Fruit fly (Drosophila melanogaster) whole organism, larva: ENCODE results near the gene Fbxl7.
"Not testable (repeated sequence)": the region's sequence is repeated elsewhere in the genome, so short reads cannot be mapped to it uniquely, and the experiment has no call there.

Experiments
- noc ChIP-seq: fragments of 200-800 bp; sonication (Bioruptor generic); optimal IDR thresholded peaks from 3 replicates; lab custom pipeline; 2019; ENCODE audit warnings: missing biosample characterization, mild to moderate bottlenecking, missing genetic modification characterization, moderate library complexity

The Fbxl7 gene

DNA sequence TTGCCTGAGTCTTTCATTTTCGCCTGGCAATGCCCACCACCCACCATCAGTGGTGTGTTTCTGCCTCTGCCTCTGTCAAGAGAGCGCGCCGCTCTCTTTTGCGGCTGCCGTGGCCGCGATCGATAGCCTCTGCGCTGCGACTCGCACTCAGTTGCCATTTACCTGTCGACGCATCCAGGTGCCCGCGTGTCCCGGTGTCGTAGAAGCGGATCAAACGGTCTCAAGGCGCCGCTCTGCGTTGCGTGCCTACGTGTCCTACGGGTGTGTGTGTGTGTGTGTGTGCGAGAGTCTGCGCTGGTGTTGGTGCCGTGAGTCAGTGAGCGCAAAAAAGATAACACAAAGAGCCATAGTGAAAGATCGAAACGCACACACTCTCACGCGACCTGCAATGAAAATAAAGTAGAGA, at the start of gene Fbxl7:
Gene Fbxl7 (plus strand): TSS at position 148 of the 406 bp plus-strand sequence.
- no peak for TF ChIP-seq noc

DNA sequence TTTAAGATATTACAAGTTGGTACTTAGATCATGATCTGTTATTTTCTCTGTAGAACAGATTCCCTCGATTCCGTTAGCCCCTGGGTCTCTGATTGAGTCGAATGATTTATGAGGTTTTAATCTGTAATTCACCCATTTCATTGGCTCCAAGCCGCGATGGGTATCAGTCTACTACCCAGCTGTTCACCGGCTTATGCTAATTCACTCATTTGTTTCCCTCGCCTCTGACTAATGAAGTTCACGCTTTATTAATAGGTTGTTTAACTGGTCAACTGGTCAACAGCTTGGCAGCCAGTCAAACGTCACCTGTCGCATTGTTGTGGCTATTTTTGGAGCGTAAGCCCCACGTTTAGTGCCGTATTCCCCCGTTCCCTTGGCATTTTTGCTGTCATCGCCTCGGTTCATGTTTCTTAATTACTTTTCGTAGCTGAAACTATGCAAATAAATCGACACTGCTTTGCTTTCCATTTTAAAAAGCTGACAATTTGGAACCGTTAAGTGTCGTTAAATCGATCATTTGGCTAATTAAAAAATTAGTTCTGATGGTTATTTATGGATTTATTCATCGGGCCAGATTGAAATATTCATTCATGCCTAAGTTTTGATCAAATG, 47.8 kb upstream of the Fbxl7 start:
- TF ChIP-seq noc, result no peak

DNA sequence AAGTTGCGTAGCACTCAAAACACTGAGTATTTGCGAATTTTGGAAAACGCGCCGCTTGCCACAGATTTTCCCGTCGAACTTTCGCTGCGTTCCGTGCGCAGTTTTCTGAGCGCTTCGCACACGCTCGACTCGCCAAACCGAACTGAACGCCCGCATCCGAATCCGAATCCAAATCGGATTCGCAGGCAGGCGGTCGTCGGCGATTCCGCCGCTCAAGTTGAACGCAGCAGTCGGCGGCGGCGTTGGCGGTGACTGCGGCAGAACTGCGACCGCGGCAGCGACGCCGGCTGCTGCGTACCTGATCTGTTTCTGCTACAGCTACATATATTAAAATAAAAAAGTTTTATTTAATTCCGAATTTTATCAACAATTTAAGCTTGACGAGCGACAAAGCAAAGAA, 45.1 kb upstream of the Fbxl7 start, which contains the start of gene CG31183:
Gene CG31183 (minus strand): TSS at position 329 of the 400 bp plus-strand sequence.
- TF ChIP-seq noc, result no peak

DNA sequence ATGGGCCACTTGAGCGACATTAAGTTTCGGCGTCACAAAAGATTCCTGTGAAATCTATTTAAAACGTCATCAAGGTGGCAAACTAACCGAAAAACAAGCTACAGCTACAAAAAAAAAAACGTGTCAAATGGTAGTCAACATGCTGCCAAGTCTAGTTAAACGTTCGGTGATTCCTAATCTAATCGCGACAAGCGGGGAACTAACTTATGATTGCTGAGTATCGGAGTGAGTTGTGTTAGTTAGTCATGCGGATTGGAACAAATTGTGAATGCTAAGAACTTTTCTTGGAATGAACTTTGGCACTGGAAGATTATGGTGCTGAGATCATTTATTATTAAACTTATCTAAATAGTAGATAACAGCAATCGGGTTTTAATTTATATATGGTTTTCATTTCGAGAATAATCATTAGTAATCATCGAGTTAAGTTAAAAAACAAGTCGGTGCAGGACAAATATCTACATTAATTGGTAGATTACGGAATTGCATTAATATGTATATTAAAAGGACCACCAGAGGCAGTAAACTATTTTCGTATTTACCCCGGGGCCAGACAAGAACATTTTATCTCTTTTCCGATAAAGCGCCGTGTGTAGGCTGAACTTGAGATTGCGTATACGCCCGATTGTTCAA, 29.4 kb upstream of the Fbxl7 start:
- no peak for TF ChIP-seq noc

DNA sequence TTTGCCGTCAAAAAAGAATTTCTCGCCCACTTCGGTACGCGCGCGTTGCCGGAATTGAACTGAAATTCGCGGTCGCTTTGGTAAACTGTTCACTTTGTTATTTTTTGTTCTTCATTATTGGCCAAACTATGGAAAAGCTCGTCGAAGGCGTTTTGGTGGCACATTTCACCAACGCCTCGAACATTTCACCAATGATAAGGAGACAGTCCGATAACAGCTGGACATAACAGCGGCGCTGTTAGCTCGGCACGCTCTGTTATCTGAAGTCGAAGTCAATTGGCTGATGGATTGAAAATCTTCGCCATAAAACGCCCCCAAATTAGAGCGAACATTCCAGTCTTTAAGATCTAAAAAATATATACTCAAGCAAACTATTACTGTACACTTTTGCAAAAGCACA, 24.7 kb upstream of the Fbxl7 start, which contains the start of gene CG14877:
Gene CG14877 (minus strand): TSS at position 101 of the 400 bp plus-strand sequence.
- no peak for TF ChIP-seq noc

DNA sequence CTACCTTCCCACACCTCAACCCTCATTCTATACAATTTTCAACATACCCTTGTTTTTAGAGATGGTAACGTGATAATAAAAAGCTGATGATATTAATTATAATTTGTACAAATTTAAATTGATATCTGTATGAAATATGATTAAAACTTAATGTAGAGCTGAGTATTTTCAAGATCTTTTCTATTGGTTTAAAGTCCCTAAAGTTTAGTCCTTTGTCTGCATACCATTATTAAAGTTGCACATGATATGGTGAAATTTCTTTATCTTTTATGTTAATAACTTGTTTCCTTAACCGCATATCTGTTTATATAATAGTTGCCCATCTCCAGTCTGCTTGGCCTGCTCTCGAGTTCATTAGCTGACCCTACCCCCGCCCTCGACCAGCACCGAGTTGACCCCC, 22.4 kb upstream of the Fbxl7 start:
- peak; percentile 37 for TF ChIP-seq noc

DNA sequence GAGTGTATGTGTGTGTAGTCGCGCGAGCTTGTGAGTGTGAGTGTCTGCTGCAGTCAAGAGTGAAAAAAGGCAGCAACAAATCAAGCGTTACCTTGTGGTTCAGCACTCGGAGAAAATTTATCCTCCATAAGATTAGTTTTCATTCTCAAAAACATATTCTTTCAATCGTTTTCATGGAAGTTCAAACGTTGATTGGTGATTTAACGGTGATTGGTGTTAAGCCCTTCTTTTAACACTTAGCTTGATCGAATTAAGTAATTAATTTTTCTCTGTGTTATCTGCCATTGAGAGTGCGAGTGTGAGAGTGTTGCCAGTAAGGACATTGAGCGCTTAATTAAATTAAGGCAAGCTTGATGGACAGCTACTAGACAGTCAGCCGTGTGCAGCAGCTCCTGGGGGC, 21.0 kb upstream of the Fbxl7 start:
- TF ChIP-seq noc, result no peak

DNA sequence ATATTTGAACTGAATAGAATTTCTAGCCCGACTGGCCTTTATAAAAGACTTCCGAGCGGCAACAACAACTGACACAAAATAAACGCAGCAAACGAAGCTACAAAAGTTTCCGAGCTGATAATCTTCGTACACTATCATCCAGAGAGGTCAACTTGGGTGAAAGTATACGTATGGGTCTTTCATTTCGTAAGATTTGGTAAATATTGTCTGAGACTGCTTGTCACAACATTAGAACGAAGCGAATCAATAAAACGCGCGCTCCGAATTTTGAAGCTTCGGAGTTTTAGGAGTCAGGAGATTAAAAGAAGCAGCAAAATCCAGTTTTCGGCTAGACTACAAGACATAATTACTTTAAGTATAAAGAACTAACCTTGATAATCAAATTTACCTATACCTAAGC, 16.2 kb upstream of the Fbxl7 start, which contains the start of gene glob1:
Gene glob1 (minus strand): TSS at position 101 of the 400 bp plus-strand sequence.
- not testable (repeated sequence) for TF ChIP-seq noc

DNA sequence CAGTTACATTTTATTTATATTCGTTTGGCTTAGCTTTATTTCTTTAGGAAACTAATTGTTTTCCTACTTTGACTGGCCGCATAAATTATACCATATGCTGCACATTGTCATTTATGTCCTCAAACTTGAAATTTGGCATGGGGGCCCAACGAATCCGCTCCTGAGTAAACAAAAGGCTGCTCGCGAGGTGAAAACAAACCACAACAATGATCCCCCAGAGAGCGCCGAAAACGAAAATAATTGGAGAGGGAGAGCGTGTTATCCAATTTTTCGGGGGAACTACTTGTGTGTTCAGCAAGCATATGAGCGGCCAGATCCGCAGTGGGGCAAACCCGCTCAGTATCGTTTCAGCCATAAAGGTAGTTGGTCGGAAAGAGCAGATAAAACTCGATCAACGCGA, 12.6 kb upstream of the Fbxl7 start, which contains the start of gene EndoU:
Gene EndoU (plus strand): TSS at position 301 of the 400 bp plus-strand sequence.
- not testable (repeated sequence) for TF ChIP-seq noc

DNA sequence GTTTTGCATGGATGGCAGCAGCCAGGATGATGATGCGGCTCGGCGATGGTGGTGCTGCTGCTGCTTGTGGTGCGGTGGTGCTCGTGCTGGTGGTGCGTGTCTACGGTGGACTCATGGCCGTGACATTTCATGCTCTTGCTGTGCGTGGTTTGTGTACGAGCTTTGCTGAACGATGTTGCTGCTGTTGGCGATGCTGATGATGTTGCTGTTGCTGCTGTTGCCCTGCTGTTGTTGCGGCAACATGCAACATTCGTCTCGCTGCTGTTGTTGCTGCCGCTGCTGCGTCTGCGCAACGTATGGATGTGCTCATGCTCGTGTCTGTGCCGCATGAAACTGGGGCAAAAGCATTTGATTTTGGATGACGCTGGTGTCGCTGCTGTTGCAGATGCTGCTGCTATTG, 7.5 kb upstream of the Fbxl7 start:
- no peak for TF ChIP-seq noc

DNA sequence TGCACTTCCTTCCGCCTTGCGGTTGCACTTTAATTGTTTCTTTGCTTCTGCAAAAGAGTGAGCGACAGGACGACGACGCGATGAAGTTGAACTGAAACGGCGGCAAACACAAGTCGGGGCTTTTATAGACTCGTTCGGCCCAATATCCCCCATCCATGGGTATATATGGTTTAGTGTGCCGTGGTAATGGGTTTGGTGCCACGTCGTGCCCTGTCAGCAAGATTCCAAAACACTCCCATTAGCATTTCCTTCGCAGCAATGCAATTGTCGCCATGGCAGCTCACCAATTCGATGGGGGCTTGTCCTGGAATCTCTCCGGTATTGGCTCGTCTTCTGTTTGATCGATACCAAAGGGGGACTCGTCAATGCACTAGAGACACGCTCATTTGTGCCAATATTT, 2.8 kb upstream of the Fbxl7 start, which contains the start of gene CG45105:
Gene CG45105 (minus strand): TSS at position 101 of the 400 bp plus-strand sequence.
- no peak for TF ChIP-seq noc

DNA sequence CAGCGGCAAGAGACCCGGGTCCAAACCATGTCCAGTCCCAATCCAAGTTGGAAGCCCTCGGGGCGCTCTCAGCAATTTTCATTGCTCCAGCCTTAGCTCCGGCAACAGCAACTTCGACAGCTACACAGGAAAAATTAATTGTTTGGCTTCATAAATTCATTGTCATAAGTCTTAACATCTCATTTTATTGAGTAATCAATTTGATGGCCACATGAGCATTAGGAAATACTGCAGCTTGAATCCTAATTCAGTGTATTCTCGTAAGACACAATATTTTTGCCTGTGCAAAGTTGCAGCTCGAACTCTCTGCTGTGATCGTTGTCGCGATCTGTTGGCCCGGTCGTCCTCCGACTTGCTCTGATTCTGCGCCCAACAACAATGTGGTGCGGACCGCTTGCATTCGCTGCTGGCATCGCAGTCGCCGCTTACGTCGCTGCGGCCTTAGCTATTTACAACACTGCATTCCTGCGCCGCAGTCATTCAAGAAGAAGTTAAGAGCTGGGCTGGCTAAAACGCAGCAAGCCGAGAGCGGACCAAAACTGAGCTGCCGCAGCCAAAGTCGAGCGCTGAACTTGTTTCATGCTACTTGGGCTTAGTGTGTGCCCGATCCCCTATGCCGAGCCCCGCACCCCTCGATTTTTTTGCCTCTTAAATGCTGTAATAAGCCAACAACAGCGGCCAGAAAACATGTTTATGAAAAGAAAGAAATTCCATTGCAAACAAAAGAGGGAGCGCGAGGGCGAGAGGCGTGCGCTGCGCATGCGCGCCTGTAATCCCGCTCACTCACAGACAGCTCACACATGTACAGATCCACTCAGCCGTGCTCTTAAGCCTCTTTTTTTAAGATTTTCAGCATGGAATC, 1.1 kb upstream of the Fbxl7 start:
- no peak for TF ChIP-seq noc

DNA sequence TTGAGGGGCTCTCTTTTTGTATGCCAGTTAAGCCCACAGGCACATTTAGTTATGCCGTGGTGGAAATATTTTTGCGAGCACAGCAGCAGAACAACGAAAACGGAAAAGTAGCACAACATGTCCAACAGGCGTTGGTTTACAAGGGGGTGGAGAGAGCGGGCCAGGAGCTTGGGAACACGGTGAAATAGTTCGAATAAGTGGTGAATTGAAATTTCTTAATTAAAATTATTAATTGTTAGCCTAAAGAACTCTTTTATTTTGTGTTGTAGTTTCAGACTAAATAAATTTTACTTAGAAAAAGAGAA, 517 bp upstream of the Fbxl7 start:
- TF ChIP-seq noc, result no peak

DNA sequence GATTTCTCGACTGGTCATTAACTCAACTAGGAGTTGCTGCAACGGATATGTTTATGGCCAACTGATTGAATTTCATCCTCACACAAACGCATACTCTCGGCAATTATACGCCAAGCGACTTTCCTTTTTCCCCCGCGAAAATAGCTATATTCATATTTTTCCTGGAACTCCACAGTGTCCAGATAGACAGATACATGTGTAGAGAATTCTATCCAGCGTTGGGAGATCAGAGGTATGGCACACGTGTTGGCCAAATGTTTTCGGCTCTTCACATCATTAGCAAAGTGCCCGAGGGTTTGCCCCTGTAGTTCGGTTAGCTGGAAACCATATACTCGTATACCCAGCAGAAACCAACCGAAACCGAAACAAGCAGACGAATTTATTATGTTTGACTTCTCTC, 1.0 kb downstream of the Fbxl7 start:
- TF ChIP-seq noc, result no peak

DNA sequence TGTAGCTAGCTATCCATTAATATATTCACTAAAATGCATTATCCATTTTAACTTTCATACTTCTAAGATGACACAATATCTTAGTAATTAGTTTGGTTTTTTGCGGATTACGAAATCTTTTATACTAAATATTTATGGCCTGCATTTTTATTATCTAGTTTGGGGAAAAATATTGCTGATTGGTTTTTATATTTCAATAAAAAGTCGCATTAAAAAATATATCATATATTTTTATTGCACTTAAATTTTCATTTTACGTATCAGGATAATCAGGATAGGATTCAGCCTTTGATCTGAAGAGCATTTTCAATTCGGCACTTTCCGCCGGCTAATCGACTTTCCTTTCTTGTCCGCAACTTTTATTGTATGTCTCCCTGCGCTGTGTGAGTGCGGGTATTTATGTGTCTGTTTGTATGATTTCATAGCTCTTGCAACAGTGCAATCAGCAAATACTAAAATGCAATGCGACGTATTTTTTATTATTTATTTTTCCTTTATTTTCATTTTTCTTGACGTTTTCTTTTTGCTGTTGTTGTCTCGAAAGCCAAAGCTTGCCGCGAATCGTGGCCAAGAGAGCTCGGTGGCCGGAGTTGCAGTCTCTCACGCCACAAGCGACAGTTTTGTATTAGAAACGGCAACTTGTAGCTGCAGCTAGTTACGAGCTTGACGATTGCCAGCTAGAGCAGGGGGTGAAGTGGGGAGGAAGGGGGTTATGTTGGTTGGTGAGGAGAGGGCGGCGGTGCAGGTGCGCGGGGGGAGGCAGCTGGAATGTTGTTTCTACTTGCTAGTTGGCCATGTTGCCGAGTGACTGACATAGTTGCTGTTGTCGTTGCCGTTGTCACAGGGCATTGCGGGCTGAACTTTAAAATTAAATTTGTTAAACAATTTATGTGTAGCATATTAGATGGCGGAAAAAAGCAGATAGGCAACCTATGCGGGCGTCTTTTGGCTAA, 2.2 kb downstream of the Fbxl7 start:
- TF ChIP-seq noc, result no peak

DNA sequence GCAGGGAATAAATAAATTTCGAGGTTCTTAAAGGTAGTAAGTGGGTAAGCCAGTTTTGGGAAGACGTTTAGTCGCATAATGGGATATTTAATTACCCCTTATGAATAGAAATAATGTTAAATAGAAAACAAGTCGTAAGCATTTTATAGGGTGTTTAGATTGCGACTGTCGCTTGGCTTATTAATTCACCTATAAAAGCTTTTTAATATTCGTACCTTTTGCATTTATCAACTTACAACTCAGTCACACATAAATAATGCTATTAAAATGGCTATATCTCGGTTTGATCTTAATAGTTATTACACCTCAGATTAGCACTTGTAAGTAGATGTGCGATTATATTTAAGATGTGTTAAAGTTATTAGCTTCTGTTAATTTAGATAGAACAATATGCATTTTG, 4.6 kb downstream of the Fbxl7 start, which contains the start of gene CG34276:
Gene CG34276 (plus strand): TSS at position 301 of the 400 bp plus-strand sequence.
- TF ChIP-seq noc, result no peak
